Worm (Caenorhabditis elegans): ENCODE results near the gene daam-1.

ce11 chrV:43070-43469, 40.6 kb downstream of the daam-1 start:
- TF ChIP-seq him-1 (tag; optimal IDR thresholded peaks at IDR 0.05) (no peak), W03F9.2 (tag; optimal IDR thresholded peaks at IDR 0.05) (no peak)
